Fruit fly (Drosophila melanogaster) whole organism, embryonic: ENCODE measurements around the gene CG9444.

Source experiments
- Awh ChIP-seq: fragments of 200-800 bp; sonication (Bioruptor generic); IDR thresholded peaks from 2 replicates; pipeline ENCODE4, ENCODE4 v1.3.6; 2022; ENCODE audit warnings: missing biosample characterization, missing genetic modification characterization
- CG12104 ChIP-seq: fragments of 200-800 bp; sonication (Bioruptor generic); optimal IDR thresholded peaks from 3 replicates; lab custom pipeline; 2016; ENCODE audit warnings: missing biosample characterization, missing genetic modification characterization
- CG12659 ChIP-seq: fragments of 200-800 bp; sonication (Bioruptor generic); optimal IDR thresholded peaks from 3 replicates; lab custom pipeline; 2017; ENCODE audit warnings: mild to moderate bottlenecking, missing biosample characterization, missing genetic modification reagents, missing genetic modification characterization
- CG13624 ChIP-seq: fragments of 200-800 bp; sonication (Bioruptor generic); optimal IDR thresholded peaks from 2 replicates; lab custom pipeline; 2016; ENCODE audit warnings: missing biosample characterization, missing genetic modification characterization
- CG14710 ChIP-seq: fragments of 200-800 bp; sonication (Bioruptor generic); optimal IDR thresholded peaks from 3 replicates; lab custom pipeline; 2019; ENCODE audit warnings: missing biosample characterization, mild to moderate bottlenecking, missing genetic modification characterization, moderate library complexity
- CG14860 ChIP-seq: fragments of 200-800 bp; sonication (Bioruptor generic); IDR thresholded peaks from 3 replicates; pipeline ENCODE4 v1.3.6; 2022; ENCODE audit warnings: missing biosample characterization, missing genetic modification characterization; ENCODE audit not compliant: partially characterized antibody
- CG1602 ChIP-seq: fragments of 200-800 bp; sonication (Bioruptor generic); optimal IDR thresholded peaks from 3 replicates; lab custom pipeline; 2016; ENCODE audit warnings: missing biosample characterization, missing genetic modification characterization
- CG16863 ChIP-seq: fragments of 200-800 bp; sonication (Bioruptor generic); optimal IDR thresholded peaks from 3 replicates; lab custom pipeline; 2016; ENCODE audit warnings: missing biosample characterization, missing genetic modification characterization
- CG17186 ChIP-seq: fragments of 200-800 bp; sonication (Bioruptor generic); optimal IDR thresholded peaks from 3 replicates; lab custom pipeline; 2017; ENCODE audit warnings: missing biosample characterization, missing genetic modification reagents, missing genetic modification characterization
- CG2116 ChIP-seq: fragments of 200-800 bp; sonication (Bioruptor generic); optimal IDR thresholded peaks from 3 replicates; lab custom pipeline; 2018; ENCODE audit warnings: missing biosample characterization, mild to moderate bottlenecking, missing genetic modification characterization
- CG30020 ChIP-seq: fragments of 200-800 bp; optimal IDR thresholded peaks from 2 replicates; lab custom pipeline; 2019; ENCODE audit warnings: missing biosample characterization, mild to moderate bottlenecking, missing genetic modification characterization, moderate library complexity
- CG32532 ChIP-seq: fragments of 200-800 bp; sonication (Bioruptor generic); IDR thresholded peaks from 2 replicates; pipeline ENCODE4 v1.3.6; 2022; ENCODE audit warnings: missing biosample characterization, missing genetic modification characterization
- CG34376 ChIP-seq: fragments of 200-800 bp; sonication (Bioruptor generic); optimal IDR thresholded peaks from 2 replicates; lab custom pipeline; 2018; ENCODE audit warnings: missing biosample characterization, mild to moderate bottlenecking, missing genetic modification characterization
- CG4617 ChIP-seq: fragments of 200-800 bp; sonication (Bioruptor generic); optimal IDR thresholded peaks from 3 replicates; lab custom pipeline; 2016; ENCODE audit warnings: missing biosample characterization, missing genetic modification characterization, borderline replicate concordance
- CG7839 ChIP-seq: fragments of 200-800 bp; sonication (Bioruptor generic); optimal IDR thresholded peaks from 3 replicates; lab custom pipeline; 2018; ENCODE audit warnings: missing biosample characterization, mild to moderate bottlenecking, missing genetic modification characterization, moderate library complexity
- CG7963 ChIP-seq: fragments of 200-800 bp; sonication (Bioruptor generic); IDR thresholded peaks from 3 replicates; pipeline ENCODE4 v1.3.6; 2022; ENCODE audit warnings: missing biosample characterization, missing genetic modification characterization; ENCODE audit not compliant: partially characterized antibody
- CG8359 ChIP-seq: fragments of 200-800 bp; sonication (Bioruptor generic); optimal IDR thresholded peaks from 2 replicates; lab custom pipeline; 2017; ENCODE audit warnings: missing biosample characterization, mild to moderate bottlenecking, missing genetic modification characterization, borderline replicate concordance
- CG8388 ChIP-seq: fragments of 200-800 bp; sonication (Bioruptor generic); optimal IDR thresholded peaks from 2 replicates; lab custom pipeline; 2019; ENCODE audit warnings: missing biosample characterization, mild to moderate bottlenecking, missing genetic modification characterization, moderate library complexity
- CG8478 ChIP-seq: fragments of >200 bp; optimal IDR thresholded peaks from 2 replicates; lab custom pipeline; 2018
- CG9437 ChIP-seq: fragments of 200-800 bp; sonication (Bioruptor generic); optimal IDR thresholded peaks from 2 replicates; lab custom pipeline; 2018; ENCODE audit warnings: missing biosample characterization, mild to moderate bottlenecking, missing genetic modification characterization
- CTCF ChIP-seq: fragments of 200-800 bp; sonication (Bioruptor generic); optimal IDR thresholded peaks from 2 replicates; lab custom pipeline; 2017; ENCODE audit warnings: missing biosample characterization, mild to moderate bottlenecking, missing genetic modification characterization, moderate library complexity
- Camta ChIP-seq: fragments of 200-800 bp; sonication (Bioruptor generic); optimal IDR thresholded peaks from 2 replicates; lab custom pipeline; 2016; ENCODE audit warnings: missing biosample characterization, missing genetic modification characterization
- Dll ChIP-seq: fragments of 200-800 bp; sonication (Bioruptor generic); IDR thresholded peaks from 4 replicates; pipeline ENCODE4 v1.3.6; 2022; ENCODE audit warnings: missing biosample characterization, missing genetic modification characterization; ENCODE audit not compliant: partially characterized antibody
- E2f2 ChIP-seq: fragments of 200-800 bp; sonication (Bioruptor generic); IDR thresholded peaks from 2 replicates; pipeline ENCODE4 v1.3.6; 2022; ENCODE audit warnings: missing biosample characterization, missing genetic modification characterization
- HLH4C ChIP-seq: fragments of 200-800 bp; sonication (Bioruptor generic); IDR thresholded peaks from 3 replicates; pipeline ENCODE4 v1.3.6; 2022; ENCODE audit warnings: missing biosample characterization, missing genetic modification characterization; ENCODE audit not compliant: partially characterized antibody
- Hand ChIP-seq: fragments of 200-800 bp; sonication (Bioruptor generic); optimal IDR thresholded peaks from 2 replicates; lab custom pipeline; 2017; ENCODE audit warnings: mild to moderate bottlenecking, missing biosample characterization, missing genetic modification reagents, missing genetic modification characterization
- Med ChIP-seq: fragments of 200-800 bp; sonication (Bioruptor generic); peaks from one replicate; lab custom pipeline; 2016; ENCODE audit warnings: missing biosample characterization, missing genetic modification characterization, mild to moderate bottlenecking, inconsistent platforms, moderate library complexity
- Mes4 ChIP-seq: fragments of 200-800 bp; sonication (Bioruptor generic); optimal IDR thresholded peaks from 2 replicates; lab custom pipeline; 2016; ENCODE audit warnings: missing biosample characterization, missing genetic modification characterization
- Myb ChIP-seq: fragments of 200-800 bp; sonication (Bioruptor generic); optimal IDR thresholded peaks from 2 replicates; lab custom pipeline; 2016; ENCODE audit warnings: missing biosample characterization, missing genetic modification characterization
- YL-1 ChIP-seq: fragments of 200-800 bp; sonication (Bioruptor generic); optimal IDR thresholded peaks from 3 replicates; lab custom pipeline; 2017; ENCODE audit warnings: missing biosample characterization, mild to moderate bottlenecking, missing genetic modification characterization
- chinmo ChIP-seq: fragments of 200-800 bp; sonication (Bioruptor generic); IDR thresholded peaks from 4 replicates; pipeline ENCODE4 v1.3.6; 2022; ENCODE audit warnings: missing biosample characterization, missing genetic modification characterization; ENCODE audit not compliant: partially characterized antibody
- corto ChIP-seq: fragments of 200-800 bp; sonication (Bioruptor generic); optimal IDR thresholded peaks from 2 replicates; lab custom pipeline; 2016; ENCODE audit warnings: missing biosample characterization, mild to moderate bottlenecking, missing genetic modification characterization, moderate library complexity
- da ChIP-seq: fragments of 200-800 bp; sonication (Bioruptor generic); optimal IDR thresholded peaks from 2 replicates; lab custom pipeline; 2016; ENCODE audit warnings: missing biosample characterization, missing genetic modification characterization
- fru ChIP-seq: fragments of >200 bp; optimal IDR thresholded peaks from 2 replicates; lab custom pipeline; 2017
- hth ChIP-seq: fragments of >200 bp; optimal IDR thresholded peaks from 2 replicates; lab custom pipeline; 2017; ENCODE audit warnings: inconsistent platforms
- kni ChIP-seq: fragments of 200-800 bp; sonication (Bioruptor generic); optimal IDR thresholded peaks from 3 replicates; lab custom pipeline; 2017; ENCODE audit warnings: mild to moderate bottlenecking, missing biosample characterization, missing genetic modification reagents, missing genetic modification characterization
- knrl ChIP-seq: fragments of 200-800 bp; sonication (Bioruptor generic); IDR thresholded peaks from 3 replicates; pipeline ENCODE4 v1.3.6; 2022; ENCODE audit warnings: missing biosample characterization, missing genetic modification characterization; ENCODE audit not compliant: partially characterized antibody
- lmd ChIP-seq: fragments of 200-800 bp; sonication (Bioruptor generic); IDR thresholded peaks from 2 replicates; pipeline ENCODE4 v1.3.6; 2022; ENCODE audit warnings: missing biosample characterization, missing genetic modification characterization
- lov ChIP-seq, 2 experiments: fragments of 200-800 bp in 1 of 2; fragments of >200 bp in 1 of 2; sonication (Bioruptor generic) in 1 of 2; IDR thresholded peaks in 1 of 2; optimal IDR thresholded peaks in 1 of 2; 2 replicates in 1 of 2; 3 replicates in 1 of 2; pipeline versions ENCODE4 v1.3.6 to Lab custom; 2017 to 2022; ENCODE audit warnings: missing biosample characterization in 1 of 2, missing genetic modification characterization in 1 of 2
- nmo ChIP-seq: fragments of 200-800 bp; sonication (Bioruptor generic); optimal IDR thresholded peaks from 2 replicates; lab custom pipeline; 2018; ENCODE audit warnings: missing biosample characterization, mild to moderate bottlenecking, missing genetic modification characterization, moderate library complexity
- org-1 ChIP-seq: fragments of 200-800 bp; sonication (Bioruptor generic); optimal IDR thresholded peaks from 2 replicates; lab custom pipeline; 2017; ENCODE audit warnings: missing biosample characterization, missing genetic modification characterization
- pho ChIP-seq: fragments of 200-800 bp; sonication (Bioruptor generic); optimal IDR thresholded peaks from 2 replicates; lab custom pipeline; 2016; ENCODE audit warnings: missing biosample characterization, missing genetic modification characterization
- trem ChIP-seq: fragments of 200-800 bp; optimal IDR thresholded peaks from 3 replicates; lab custom pipeline; 2019; ENCODE audit warnings: missing biosample characterization, mild to moderate bottlenecking, missing genetic modification characterization, moderate library complexity
- trh ChIP-seq: fragments of 200-800 bp; sonication (Bioruptor generic); optimal IDR thresholded peaks from 2 replicates; lab custom pipeline; 2016; ENCODE audit warnings: missing biosample characterization, missing genetic modification characterization
- unc-4 ChIP-seq: fragments of 200-800 bp; sonication (Bioruptor generic); IDR thresholded peaks from 2 replicates; pipeline ENCODE4 v1.3.6; 2022; ENCODE audit warnings: missing biosample characterization, missing genetic modification characterization; ENCODE audit not compliant: partially characterized antibody
- yki ChIP-seq: fragments of >200 bp; optimal IDR thresholded peaks from 3 replicates; lab custom pipeline; 2018
- zen2 ChIP-seq: fragments of 200-800 bp; sonication (Bioruptor generic); IDR thresholded peaks from 3 replicates; pipeline ENCODE4 v1.3.6; 2022; ENCODE audit warnings: missing biosample characterization, missing genetic modification characterization; ENCODE audit not compliant: partially characterized antibody

The CG9444 gene

dm6 chr3R:9725121-9725956, 41.3 kb upstream of the CG9444 start, which contains the start of gene hyd (continued):
- TF ChIP-seq hth (lab: Kevin White, UChicago): no peak
- TF ChIP-seq pho (GFP tag; lab: Kevin White, UChicago): no peak
- TF ChIP-seq Myb (GFP tag; lab: Kevin White, UChicago): peak; percentile 76
- no peak for TF ChIP-seq Camta (GFP tag; lab: Kevin White, UChicago)
- TF ChIP-seq CG13624 (GFP tag; lab: Kevin White, UChicago): peak; percentile 19
- TF ChIP-seq lmd (GFP tag; lab: Robert Waterston, UW): no peak
- no peak for TF ChIP-seq CG8388 (GFP tag; lab: Kevin White, UChicago)
- TF ChIP-seq CG2116 (GFP tag; lab: Kevin White, UChicago): peak; percentile 80
- TF ChIP-seq corto (GFP tag; lab: Kevin White, UChicago): no peak
- TF ChIP-seq CG30020 (tag; lab: Kevin White, UChicago): peak; percentile 51
- no peak for TF ChIP-seq Awh (GFP tag; lab: Robert Waterston, UW)
- peak; percentile 34 for TF ChIP-seq CTCF (GFP tag; lab: Kevin White, UChicago)
- no peak for TF ChIP-seq CG1602 (GFP tag; lab: Kevin White, UChicago)
- no peak for TF ChIP-seq kni (GFP tag; lab: Kevin White, UChicago)
- TF ChIP-seq CG14710 (tag; lab: Kevin White, UChicago): peak; percentile 63
- peak; percentile 84 for TF ChIP-seq HLH4C (GFP tag; lab: Robert Waterston, UW)
- TF ChIP-seq unc-4 (GFP tag; lab: Robert Waterston, UW): peak; percentile 81
- TF ChIP-seq YL-1: peak; percentile 76
- TF ChIP-seq knrl: peak; percentile 84
- TF ChIP-seq yki (lab: Kevin White, UChicago): no peak
- TF ChIP-seq CG16863 (GFP tag; lab: Kevin White, UChicago): peak; percentile 24
- no peak for TF ChIP-seq org-1
- no peak for TF ChIP-seq CG32532 (GFP tag; lab: Robert Waterston, UW)
- no peak for TF ChIP-seq CG12104 (GFP tag; lab: Kevin White, UChicago)
- TF ChIP-seq zen2 (GFP tag; lab: Robert Waterston, UW): peak; percentile 66
- peak; percentile 66; the same call in 2 of the 3 replicates for TF ChIP-seq CG14860 (GFP tag; lab: Robert Waterston, UW)
- no peak for TF ChIP-seq trh
- peak; percentile 84 for TF ChIP-seq CG8478 (lab: Kevin White, UChicago)
- TF ChIP-seq chinmo (GFP tag; lab: Robert Waterston, UW): peak; percentile 72; the same call in 1 of the 4 replicates
- TF ChIP-seq Hand (GFP tag; lab: Kevin White, UChicago): no peak
- peak; percentile 97 for TF ChIP-seq trem (tag; lab: Kevin White, UChicago)
- peak; percentile 64; the same call in 2 of the 3 replicates for TF ChIP-seq CG7963 (GFP tag; lab: Robert Waterston, UW)
- peak; percentile 88 for TF ChIP-seq CG4617 (GFP tag; lab: Kevin White, UChicago)
- TF ChIP-seq E2f2: peak; percentile 51; the same call in 1 of the 2 replicates
- peak; percentile 62 for TF ChIP-seq nmo
- peak; percentile 77 for TF ChIP-seq CG12659 (GFP tag; lab: Kevin White, UChicago)
- TF ChIP-seq CG7839 (tag; lab: Kevin White, UChicago): no peak
- TF ChIP-seq Mes4: no peak
- TF ChIP-seq Med (GFP tag; lab: Kevin White, UChicago): peak; percentile 77
- TF ChIP-seq CG17186: peak; percentile 24
- peak; percentile 92 for TF ChIP-seq Dll (GFP tag; lab: Robert Waterston, UW)
- peak; percentile 43 for TF ChIP-seq CG34376 (GFP tag; lab: Kevin White, UChicago)
- TF ChIP-seq CG9437 (GFP tag; lab: Kevin White, UChicago): peak; percentile 83
- TF ChIP-seq da (GFP tag; lab: Kevin White, UChicago): no peak
- TF ChIP-seq fru: no peak
- TF ChIP-seq lov (optimal IDR thresholded peaks at IDR 0.05; lab: Kevin White, UChicago): no peak
- TF ChIP-seq lov (GFP tag; IDR thresholded peaks at IDR 0.05; lab: Robert Waterston, UW): no peak
- TF ChIP-seq CG8359 (GFP tag; lab: Kevin White, UChicago): no peak
